Worm (Caenorhabditis elegans) whole organism, L3 larva: ENCODE data around the gene ugt-17.

Source experiments
- jun-1 ChIP-seq: fragments of 150-350 bp; optimal IDR thresholded peaks from 2 replicates; lab custom pipeline; 2014; ENCODE audit warnings: missing biosample characterization, missing genetic modification reagents, missing genetic modification characterization
- lin-15B ChIP-seq: fragments of 150-350 bp; optimal IDR thresholded peaks from 2 replicates; lab custom pipeline; 2014; ENCODE audit warnings: missing biosample characterization, missing genetic modification characterization
- mml-1 ChIP-seq: fragments of 150-350 bp; sonication (generic microtip); optimal IDR thresholded peaks from 3 replicates; lab custom pipeline; 2014; ENCODE audit warnings: missing biosample characterization, missing genetic modification characterization
- nhr-25 ChIP-seq: sonication (generic microtip); optimal IDR thresholded peaks from 2 replicates; lab custom pipeline; 2017; ENCODE audit warnings: missing biosample characterization, missing genetic modification characterization
- nhr-67 ChIP-seq: fragments of 150-350 bp; optimal IDR thresholded peaks from 2 replicates; lab custom pipeline; 2014; ENCODE audit warnings: missing biosample characterization, missing genetic modification characterization
- sea-2 ChIP-seq: fragments of 150-350 bp; sonication (generic microtip); optimal IDR thresholded peaks from 4 replicates; lab custom pipeline; 2014; ENCODE audit warnings: missing biosample characterization, missing genetic modification reagents, missing genetic modification characterization
- zag-1 ChIP-seq: fragments of 150-350 bp; optimal IDR thresholded peaks from 2 replicates; lab custom pipeline; 2014; ENCODE audit warnings: missing biosample characterization, missing genetic modification characterization
- ztf-11 ChIP-seq: fragments of 150-350 bp; optimal IDR thresholded peaks from 2 replicates; lab custom pipeline; 2014; ENCODE audit warnings: missing biosample characterization, missing genetic modification characterization

ce11 chrV:10083999-10084468 lies 20.7 kb downstream of the ugt-17 start, which contains the start of gene nhr-12:
- TF ChIP-seq jun-1 (tag; lab: Kevin White, UChicago) (no peak), ztf-11 (no peak), nhr-25 (no peak), zag-1 (tag; lab: Kevin White, UChicago) (no peak), sea-2 (GFP tag; lab: Kevin White, UChicago) (no peak), lin-15B (tag; lab: Kevin White, UChicago) (no peak), nhr-67 (tag; lab: Kevin White, UChicago) (no peak), mml-1 (tag; lab: Kevin White, UChicago) (no peak)
